Worm (Caenorhabditis elegans) whole organism, L4 larva: ENCODE results near the gene C31E10.11.

Experiments
- F10B5.3 ChIP-seq: sonication (generic microtip); optimal IDR thresholded peaks from 2 replicates; lab custom pipeline; 2016; ENCODE audit warnings: mild to moderate bottlenecking, missing genetic modification characterization, missing compliant biosample characterization
- F37D6.2 ChIP-seq: sonication (generic microtip); optimal IDR thresholded peaks from 2 replicates; lab custom pipeline; 2016; ENCODE audit warnings: mild to moderate bottlenecking, missing genetic modification characterization, missing compliant biosample characterization
- R02D3.7 ChIP-seq: fragments of 150-350 bp; sonication (generic microtip); optimal IDR thresholded peaks from 3 replicates; lab custom pipeline; 2014; ENCODE audit warnings: missing biosample characterization, missing genetic modification characterization
- T20F7.1 ChIP-seq: fragments of 200-800 bp; sonication (Bioruptor generic); optimal IDR thresholded peaks from 2 replicates; lab custom pipeline; 2018; ENCODE audit warnings: mild to moderate bottlenecking, missing genetic modification characterization, missing compliant biosample characterization
- T26A8.4 ChIP-seq: fragments of 200-800 bp; sonication (Bioruptor generic); IDR thresholded peaks from 2 replicates; pipeline ENCODE4 v1.3.6; 2022; ENCODE audit warnings: missing genetic modification characterization, missing compliant biosample characterization
- Y105C5A.15 ChIP-seq: fragments of 200-800 bp; sonication (Bioruptor generic); IDR thresholded peaks from 2 replicates; pipeline ENCODE4 v1.3.6; 2022; ENCODE audit warnings: missing genetic modification characterization, missing compliant biosample characterization
- Y5F2A.4 ChIP-seq: fragments of 200-800 bp; sonication (Bioruptor generic); optimal IDR thresholded peaks from 2 replicates; lab custom pipeline; 2018; ENCODE audit warnings: mild to moderate bottlenecking, missing genetic modification characterization, missing compliant biosample characterization
- Y75B8A.6 ChIP-seq: fragments of 200-800 bp; sonication (Bioruptor generic); IDR thresholded peaks from 2 replicates; pipeline ENCODE4 v1.3.6; 2022; ENCODE audit warnings: missing genetic modification reagents, missing genetic modification characterization, missing compliant biosample characterization
- ZK337.2 ChIP-seq: fragments of 200-800 bp; sonication (Bioruptor generic); IDR thresholded peaks from 2 replicates; pipeline ENCODE4 v1.3.6; 2022; ENCODE audit warnings: missing genetic modification reagents, missing genetic modification characterization, missing compliant biosample characterization
- ZK546.5 ChIP-seq, 2 experiments: sonication (generic microtip); optimal IDR thresholded peaks; 2 replicates each; lab custom pipeline; 2017; ENCODE audit warnings: missing biosample characterization in 2 of 2, missing genetic modification characterization in 2 of 2
- aly-2 ChIP-seq: sonication (generic microtip); optimal IDR thresholded peaks from 2 replicates; lab custom pipeline; 2018; ENCODE audit warnings: missing biosample characterization, missing genetic modification characterization
- ama-1 ChIP-seq: fragments of 150-350 bp; optimal IDR thresholded peaks from 2 replicates; lab custom pipeline; 2014; ENCODE audit warnings: inconsistent platforms, mixed read lengths
- arid-1 ChIP-seq: fragments of 200-800 bp; sonication (Bioruptor generic); conservative IDR thresholded peaks from 2 replicates; pipeline ENCODE4 v1.3.6; 2022; ENCODE audit warnings: missing genetic modification reagents, missing genetic modification characterization, missing compliant biosample characterization
- ceh-20 ChIP-seq: fragments of 200-800 bp; sonication (Bioruptor generic); IDR thresholded peaks from 2 replicates; pipeline ENCODE4 v1.3.6; 2022; ENCODE audit warnings: missing genetic modification reagents, missing genetic modification characterization, missing compliant biosample characterization
- ceh-44 ChIP-seq: fragments of 200-800 bp; sonication (Bioruptor generic); IDR thresholded peaks from 2 replicates; pipeline ENCODE4 v1.3.6; 2022; ENCODE audit warnings: missing genetic modification reagents, missing genetic modification characterization, missing compliant biosample characterization
- ces-1 ChIP-seq: fragments of 150-350 bp; sonication (generic microtip); optimal IDR thresholded peaks from 4 replicates; lab custom pipeline; 2014; ENCODE audit warnings: missing biosample characterization, missing genetic modification reagents, missing genetic modification characterization
- cey-2 ChIP-seq: sonication (generic microtip); optimal IDR thresholded peaks from 3 replicates; lab custom pipeline; 2017; ENCODE audit warnings: missing genetic modification characterization, mild to moderate bottlenecking, missing compliant biosample characterization, antibody characterized with exemption, borderline replicate concordance; ENCODE audit not compliant: insufficient read depth
- ctbp-1 ChIP-seq: fragments of 200-800 bp; sonication (Bioruptor generic); IDR thresholded peaks from 2 replicates; pipeline ENCODE4 v1.3.6; 2022; ENCODE audit warnings: missing genetic modification reagents, missing genetic modification characterization, missing compliant biosample characterization
- daf-16 ChIP-seq, 3 experiments: sonication (generic microtip); optimal IDR thresholded peaks; 2 replicates each; lab custom pipeline; 2016 to 2017; ENCODE audit warnings: missing genetic modification characterization in 3 of 3, missing genetic modification reagents in 3 of 3, mild to moderate bottlenecking in 2 of 3, missing compliant biosample characterization in 2 of 3, missing biosample characterization in 1 of 3, moderate library complexity in 1 of 3
- daf-8 ChIP-seq: fragments of 200-800 bp; sonication (Bioruptor generic); IDR thresholded peaks from 2 replicates; pipeline ENCODE4 v1.3.6; 2022; ENCODE audit warnings: missing genetic modification characterization, missing compliant biosample characterization
- dmd-6 ChIP-seq: fragments of 200-800 bp; sonication (Bioruptor generic); IDR thresholded peaks from 2 replicates; pipeline ENCODE4 v1.3.6; 2022; ENCODE audit warnings: missing genetic modification reagents, missing genetic modification characterization, missing compliant biosample characterization
- dve-1 ChIP-seq: sonication (generic microtip); optimal IDR thresholded peaks from 2 replicates; lab custom pipeline; 2017; ENCODE audit warnings: antibody characterized with exemption, mild to moderate bottlenecking, missing genetic modification characterization, missing compliant biosample characterization; ENCODE audit not compliant: insufficient read depth
- egl-27 ChIP-seq: sonication (generic microtip); optimal IDR thresholded peaks from 3 replicates; lab custom pipeline; 2017; ENCODE audit warnings: missing biosample characterization, missing genetic modification reagents, missing genetic modification characterization
- fos-1 ChIP-seq: fragments of 150-350 bp; optimal IDR thresholded peaks from 2 replicates; lab custom pipeline; 2014; ENCODE audit warnings: missing biosample characterization, missing genetic modification characterization
- gei-8 ChIP-seq: fragments of 200-800 bp; sonication (Bioruptor generic); optimal IDR thresholded peaks from 2 replicates; lab custom pipeline; 2018; ENCODE audit warnings: mild to moderate bottlenecking, missing genetic modification characterization, missing compliant biosample characterization
- lin-39 ChIP-seq: fragments of 150-350 bp; optimal IDR thresholded peaks from 2 replicates; lab custom pipeline; 2014; ENCODE audit warnings: missing biosample characterization, missing genetic modification reagents, missing genetic modification characterization
- mdt-29 ChIP-seq: fragments of 200-800 bp; sonication (Bioruptor generic); IDR thresholded peaks from 2 replicates; pipeline ENCODE4 v1.3.6; 2022; ENCODE audit warnings: missing genetic modification reagents, missing genetic modification characterization, missing compliant biosample characterization
- mes-2 ChIP-seq: sonication (generic microtip); optimal IDR thresholded peaks from 2 replicates; lab custom pipeline; 2016; ENCODE audit warnings: missing genotype, mild to moderate bottlenecking, missing genetic modification characterization, missing compliant biosample characterization; ENCODE audit not compliant: poor library complexity, severe bottlenecking
- mxl-3 ChIP-seq: fragments of 200-800 bp; sonication (Bioruptor generic); optimal IDR thresholded peaks from 2 replicates; lab custom pipeline; 2018; ENCODE audit warnings: mild to moderate bottlenecking, missing genetic modification characterization, missing compliant biosample characterization
- nhr-10 ChIP-seq: fragments of 150-350 bp; optimal IDR thresholded peaks from 2 replicates; lab custom pipeline; 2014; ENCODE audit warnings: missing biosample characterization, missing genetic modification characterization
- nhr-102 ChIP-seq: sonication (generic microtip); optimal IDR thresholded peaks from 2 replicates; lab custom pipeline; 2016; ENCODE audit warnings: mild to moderate bottlenecking, missing genetic modification characterization, moderate library complexity, missing compliant biosample characterization
- nhr-11 ChIP-seq: fragments of 150-350 bp; optimal IDR thresholded peaks from 2 replicates; lab custom pipeline; 2014; ENCODE audit warnings: missing biosample characterization, missing genetic modification characterization
- nhr-111 ChIP-seq: fragments of 200-800 bp; sonication (Bioruptor generic); optimal IDR thresholded peaks from 2 replicates; lab custom pipeline; 2018; ENCODE audit warnings: mild to moderate bottlenecking, missing genetic modification characterization, missing compliant biosample characterization
- nhr-237 ChIP-seq: sonication (generic microtip); optimal IDR thresholded peaks from 2 replicates; lab custom pipeline; 2017; ENCODE audit warnings: missing biosample characterization, missing genetic modification characterization
- nhr-25 ChIP-seq: sonication (generic microtip); optimal IDR thresholded peaks from 2 replicates; lab custom pipeline; 2017; ENCODE audit warnings: missing genetic modification characterization, mild to moderate bottlenecking, missing compliant biosample characterization, antibody characterized with exemption, moderate library complexity, borderline replicate concordance; ENCODE audit not compliant: insufficient read depth
- nhr-41 ChIP-seq: fragments of 200-800 bp; sonication (Bioruptor generic); IDR thresholded peaks from 2 replicates; pipeline ENCODE4 v1.3.6; 2022; ENCODE audit warnings: missing genetic modification reagents, missing genetic modification characterization, missing compliant biosample characterization
- nhr-42 ChIP-seq: fragments of 200-800 bp; sonication (Bioruptor generic); IDR thresholded peaks from 2 replicates; pipeline ENCODE4 v1.3.6; 2022; ENCODE audit warnings: missing genetic modification characterization, missing compliant biosample characterization
- nhr-76 ChIP-seq: fragments of 150-350 bp; optimal IDR thresholded peaks from 2 replicates; lab custom pipeline; 2014; ENCODE audit warnings: missing biosample characterization, missing genetic modification characterization
- pqm-1 ChIP-seq: sonication (generic microtip); optimal IDR thresholded peaks from 2 replicates; lab custom pipeline; 2017; ENCODE audit warnings: missing biosample characterization, missing genetic modification characterization
- rbr-2 ChIP-seq: sonication (generic microtip); optimal IDR thresholded peaks from 2 replicates; lab custom pipeline; 2016; ENCODE audit warnings: missing genotype, missing genetic modification characterization, missing compliant biosample characterization
- saeg-2 ChIP-seq: fragments of 200-800 bp; sonication (Bioruptor generic); IDR thresholded peaks from 2 replicates; pipeline ENCODE4 v1.3.6; 2022; ENCODE audit warnings: missing genetic modification reagents, missing genetic modification characterization, missing compliant biosample characterization
- skn-1 ChIP-seq: fragments of 150-350 bp; optimal IDR thresholded peaks from 2 replicates; lab custom pipeline; 2014; ENCODE audit warnings: missing biosample characterization, missing genetic modification characterization
- snpc-4 ChIP-seq: fragments of 150-350 bp; optimal IDR thresholded peaks from 2 replicates; lab custom pipeline; 2014; ENCODE audit warnings: missing biosample characterization, missing genetic modification characterization
- spr-1 ChIP-seq: sonication (generic microtip); optimal IDR thresholded peaks from 2 replicates; lab custom pipeline; 2016; ENCODE audit warnings: mild to moderate bottlenecking, missing genetic modification characterization, missing compliant biosample characterization
- spr-3 ChIP-seq: fragments of 200-800 bp; sonication (Bioruptor generic); optimal IDR thresholded peaks from 2 replicates; lab custom pipeline; 2018; ENCODE audit warnings: mild to moderate bottlenecking, missing genetic modification characterization, missing compliant biosample characterization
- tra-1 ChIP-seq: fragments of 200-800 bp; sonication (Bioruptor generic); IDR thresholded peaks from 2 replicates; pipeline ENCODE4 v1.3.6; 2022; ENCODE audit warnings: missing genetic modification reagents, missing genetic modification characterization, missing compliant biosample characterization
- unc-130 ChIP-seq: sonication (generic microtip); optimal IDR thresholded peaks from 2 replicates; lab custom pipeline; 2016; ENCODE audit warnings: missing genetic modification reagents, missing genetic modification characterization, missing compliant biosample characterization
- zag-1 ChIP-seq: fragments of 150-350 bp; optimal IDR thresholded peaks from 2 replicates; lab custom pipeline; 2014; ENCODE audit warnings: missing biosample characterization, missing genetic modification characterization
- zip-11 ChIP-seq: fragments of 200-800 bp; sonication (Bioruptor generic); IDR thresholded peaks from 2 replicates; pipeline ENCODE4 v1.3.6; 2022; ENCODE audit warnings: missing genetic modification characterization, missing compliant biosample characterization
- zip-2 ChIP-seq: fragments of 150-350 bp; optimal IDR thresholded peaks from 2 replicates; lab custom pipeline; 2014; ENCODE audit warnings: missing biosample characterization, missing genetic modification characterization
- ztf-11 ChIP-seq: fragments of 150-350 bp; optimal IDR thresholded peaks from 2 replicates; lab custom pipeline; 2014; ENCODE audit warnings: missing biosample characterization, missing genetic modification characterization

The C31E10.11 gene

ce11 chrX:13945524-13945923 is 45.1 kb downstream of the C31E10.11 start (continued):
- TF ChIP-seq egl-27 (no peak), ama-1 (lab: Kevin White, UChicago) (no peak), pqm-1 (tag; lab: Kevin White, UChicago) (no peak), dmd-6 (peak; percentile 39), nhr-42 (no peak), Y5F2A.4 (GFP tag; lab: Kevin White, UChicago) (no peak), gei-8 (GFP tag; lab: Kevin White, UChicago) (no peak), rbr-2 (tag; lab: Kevin White, UChicago) (peak; percentile 83), ceh-44 (GFP tag; lab: Robert Waterston, UW) (0 out of 2 replicates have a peak, but pooled peaks have one; percentile 33), Y75B8A.6 (GFP tag; lab: Robert Waterston, UW) (no peak), mdt-29 (GFP tag; lab: Robert Waterston, UW) (no peak), saeg-2 (GFP tag; lab: Robert Waterston, UW) (0 out of 2 replicates have a peak, but pooled peaks have one; percentile 45), tra-1 (0 out of 2 replicates have a peak, but pooled peaks have one; percentile 49), aly-2 (tag; lab: Kevin White, UChicago) (no peak), spr-1 (tag; lab: Kevin White, UChicago) (no peak), F10B5.3 (tag; lab: Kevin White, UChicago) (peak; percentile 2), mes-2 (tag; lab: Kevin White, UChicago) (peak; percentile 72), spr-3 (GFP tag; lab: Kevin White, UChicago) (no peak), nhr-237 (tag; lab: Kevin White, UChicago) (no peak), lin-39 (tag; lab: Kevin White, UChicago) (no peak), ZK337.2 (GFP tag; lab: Robert Waterston, UW) (no peak; the same call in 1 of the 2 replicates), ceh-20 (GFP tag; lab: Robert Waterston, UW) (peak; percentile 74), T26A8.4 (GFP tag; lab: Robert Waterston, UW) (peak; percentile 43; the same call in 1 of the 2 replicates), Y105C5A.15 (no peak), R02D3.7 (no peak), zip-2 (peak; percentile 20), arid-1 (GFP tag; lab: Robert Waterston, UW) (0 out of 2 replicates have a peak, but pooled peaks have one; percentile 31), ztf-11 (no peak), nhr-76 (tag; lab: Kevin White, UChicago) (no peak), zip-11 (no peak), T20F7.1 (GFP tag; lab: Kevin White, UChicago) (no peak), snpc-4 (tag; lab: Kevin White, UChicago) (peak; percentile 57), fos-1 (tag; lab: Kevin White, UChicago) (no peak), F37D6.2 (peak; percentile 69), nhr-11 (tag; lab: Kevin White, UChicago) (peak; percentile 62), unc-130 (GFP tag; lab: Kevin White, UChicago) (no peak), zag-1 (no peak), nhr-41 (GFP tag; lab: Robert Waterston, UW) (no peak), nhr-102 (tag; lab: Kevin White, UChicago) (no peak), daf-8 (GFP tag; lab: Robert Waterston, UW) (no peak), nhr-10 (no peak), daf-16 (GFP tag; optimal IDR thresholded peaks at IDR 0.05; lab: Kevin White, UChicago) (no peak), daf-16 (tag; optimal IDR thresholded peaks at IDR 0.05; lab: Kevin White, UChicago) (peak; percentile 25), nhr-25 (tag; lab: Kevin White, UChicago) (no peak), skn-1 (no peak), nhr-111 (no peak), dve-1 (tag; lab: Kevin White, UChicago) (peak; percentile 45), cey-2 (tag; lab: Kevin White, UChicago) (no peak), mxl-3 (GFP tag; lab: Kevin White, UChicago) (peak; percentile 81), ces-1 (GFP tag; lab: Kevin White, UChicago) (no peak), ctbp-1 (GFP tag; lab: Robert Waterston, UW) (peak; percentile 81; the same call in 1 of the 2 replicates), ZK546.5 (tag; optimal IDR thresholded peaks at IDR 0.05; lab: Kevin White, UChicago) (no peak)
